Worm (Caenorhabditis elegans) whole organism, L4/young adult: ENCODE data around the gene alh-10.

Source experiments
- W03F9.2 ChIP-seq: fragments of 150-350 bp; optimal IDR thresholded peaks from 2 replicates; lab custom pipeline; 2014; ENCODE audit warnings: missing biosample characterization, missing genetic modification characterization
- dao-5 ChIP-seq: sonication (generic microtip); optimal IDR thresholded peaks from 2 replicates; lab custom pipeline; 2016; ENCODE audit warnings: missing genotype, missing genetic modification characterization, moderate library complexity, missing compliant biosample characterization
- him-1 ChIP-seq: sonication (generic microtip); optimal IDR thresholded peaks from 2 replicates; lab custom pipeline; 2016; ENCODE audit warnings: missing genotype, missing genetic modification reagents, missing genetic modification characterization, missing compliant biosample characterization

The alh-10 gene

DNA sequence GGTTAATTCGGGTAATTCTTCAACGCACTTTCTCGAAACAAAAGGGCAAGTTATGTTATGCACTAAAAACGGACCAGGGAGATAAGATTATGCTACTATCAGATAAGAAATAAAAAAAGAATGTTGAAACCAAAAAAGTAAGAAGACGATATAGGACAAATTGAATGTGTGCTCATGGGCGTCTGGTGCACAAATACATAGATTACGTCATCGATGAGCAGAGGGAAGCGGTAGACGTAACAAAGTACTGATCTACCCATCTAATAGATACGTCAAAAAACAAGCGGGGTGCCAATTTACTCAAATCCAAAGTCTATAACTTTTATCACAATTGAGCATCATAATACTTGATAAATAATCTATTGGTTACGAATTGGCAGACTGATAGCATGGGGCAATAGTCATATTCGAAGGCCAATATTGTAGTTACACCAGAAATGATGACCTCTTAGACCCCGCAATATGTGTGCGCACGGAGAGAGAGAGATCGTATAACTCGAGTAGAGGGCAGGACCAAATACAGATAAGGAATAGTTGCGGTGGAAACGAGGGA lies 8.6 kb upstream of the alh-10 start:
- no peak for TF ChIP-seq him-1 (tag; lab: Kevin White, UChicago)
- no peak for TF ChIP-seq W03F9.2 (tag; lab: Kevin White, UChicago)
- no peak for TF ChIP-seq dao-5 (tag; lab: Kevin White, UChicago)

DNA sequence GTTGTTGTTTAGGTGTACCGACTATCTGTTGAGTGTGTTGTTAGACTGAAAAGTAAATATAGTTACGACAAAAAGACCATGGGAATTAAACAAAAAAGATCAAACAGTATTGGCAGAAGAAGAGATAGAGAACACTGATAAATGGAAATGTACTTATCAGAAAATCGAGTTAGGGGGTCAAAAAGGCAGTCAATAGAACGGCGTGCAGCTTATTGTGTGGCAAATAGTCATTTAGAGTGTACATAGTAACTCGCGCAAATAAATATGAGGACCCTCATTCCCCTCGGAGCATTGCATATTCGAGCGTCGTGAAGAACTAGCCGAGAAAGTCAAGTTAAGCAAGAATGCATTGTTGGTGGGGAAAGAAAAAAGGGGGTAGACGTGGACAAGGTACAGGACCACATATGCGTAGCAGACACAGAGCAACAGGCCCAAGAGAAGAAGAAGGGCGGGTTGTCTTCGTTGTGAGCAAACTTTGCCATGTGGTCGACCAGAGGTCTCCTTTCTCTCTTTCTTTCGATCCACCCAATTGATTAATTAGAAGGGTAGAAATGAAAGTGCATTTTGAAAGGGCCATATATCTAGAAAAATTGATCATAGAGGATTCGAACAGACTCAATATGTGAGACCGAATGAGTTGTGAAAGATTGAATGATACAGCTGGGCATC lies 7.9 kb upstream of the alh-10 start, which contains the start of gene lam-2:
TSS of gene lam-2 (minus strand) at position 51 of the 669 bp plus-strand sequence.
- TF ChIP-seq W03F9.2 (tag; lab: Kevin White, UChicago), result no peak
- no peak for TF ChIP-seq dao-5 (tag; lab: Kevin White, UChicago)
- TF ChIP-seq him-1 (tag; lab: Kevin White, UChicago), result no peak

DNA sequence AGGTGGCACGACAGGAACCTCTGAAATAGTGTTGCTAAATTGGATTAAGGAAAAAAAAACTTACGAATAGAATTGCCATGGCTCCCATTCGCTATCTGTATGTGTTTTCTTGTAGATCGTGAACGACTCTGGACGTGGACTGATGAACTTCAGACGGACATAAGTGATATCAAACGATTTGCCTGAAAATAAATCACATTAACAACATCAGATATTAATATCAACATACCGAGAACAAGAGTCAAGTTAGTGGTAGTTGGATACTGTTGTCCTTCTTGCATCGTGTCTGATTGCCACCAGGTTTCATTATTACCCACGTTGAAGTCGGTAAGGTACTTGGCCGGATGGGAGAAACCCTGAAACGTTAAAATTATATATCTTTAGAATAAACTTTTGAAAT lies 6.2 kb upstream of the alh-10 start:
- TF ChIP-seq W03F9.2 (tag; lab: Kevin White, UChicago), result no peak
- no peak for TF ChIP-seq dao-5 (tag; lab: Kevin White, UChicago)
- no peak for TF ChIP-seq him-1 (tag; lab: Kevin White, UChicago)

DNA sequence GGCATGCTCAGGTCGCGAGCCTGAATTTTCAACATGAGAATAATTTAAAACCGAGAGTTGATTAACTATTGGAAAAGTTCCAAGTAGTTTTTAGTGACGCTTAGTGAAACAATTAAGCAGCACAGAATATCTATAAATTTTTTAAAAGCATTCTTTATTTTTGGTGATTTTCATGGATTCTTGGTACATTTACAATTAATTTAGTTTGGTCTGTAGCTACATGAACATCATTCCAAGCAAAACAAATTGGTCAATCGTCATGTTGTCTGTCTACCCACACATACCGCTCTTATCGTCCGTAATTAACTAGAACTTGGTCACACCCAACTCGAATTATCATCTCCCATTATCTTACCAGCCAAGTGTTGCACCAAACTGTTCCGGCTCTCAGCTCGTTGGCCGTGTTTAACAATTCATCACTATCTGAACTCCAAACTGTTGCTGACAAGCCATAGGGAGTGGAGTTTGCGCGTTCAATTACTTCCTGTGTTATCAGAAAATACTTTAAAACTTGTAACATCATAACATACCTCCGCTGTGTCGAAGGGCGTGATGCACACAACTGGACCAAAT lies 2.7 kb downstream of the alh-10 start:
- TF ChIP-seq dao-5 (tag; lab: Kevin White, UChicago), result no peak
- no peak for TF ChIP-seq him-1 (tag; lab: Kevin White, UChicago)
- no peak for TF ChIP-seq W03F9.2 (tag; lab: Kevin White, UChicago)

DNA sequence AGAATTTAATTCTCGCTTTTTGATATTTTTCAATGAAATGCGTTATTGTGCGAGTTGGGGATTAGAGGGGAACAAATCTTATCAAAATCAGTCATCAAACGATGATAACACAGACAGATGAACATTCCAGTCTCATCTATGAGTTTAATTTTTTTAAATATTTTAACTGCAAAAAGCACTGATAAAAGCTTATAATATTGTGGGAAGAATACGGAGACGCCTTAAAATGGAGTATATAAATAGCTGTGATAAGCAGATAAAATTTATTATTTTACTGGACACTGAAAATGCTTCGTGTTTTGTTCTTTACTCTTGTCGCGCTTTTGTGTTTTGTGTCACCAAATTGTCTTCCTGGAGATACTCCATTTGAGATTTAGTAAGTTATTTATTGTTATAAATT lies 3.8 kb downstream of the alh-10 start, which contains the start of gene clec-86:
TSS of gene clec-86 (plus strand) at position 262 of the 400 bp plus-strand sequence.
- TF ChIP-seq him-1 (tag; lab: Kevin White, UChicago), result no peak
- TF ChIP-seq W03F9.2 (tag; lab: Kevin White, UChicago), result no peak
- TF ChIP-seq dao-5 (tag; lab: Kevin White, UChicago), result no peak

DNA sequence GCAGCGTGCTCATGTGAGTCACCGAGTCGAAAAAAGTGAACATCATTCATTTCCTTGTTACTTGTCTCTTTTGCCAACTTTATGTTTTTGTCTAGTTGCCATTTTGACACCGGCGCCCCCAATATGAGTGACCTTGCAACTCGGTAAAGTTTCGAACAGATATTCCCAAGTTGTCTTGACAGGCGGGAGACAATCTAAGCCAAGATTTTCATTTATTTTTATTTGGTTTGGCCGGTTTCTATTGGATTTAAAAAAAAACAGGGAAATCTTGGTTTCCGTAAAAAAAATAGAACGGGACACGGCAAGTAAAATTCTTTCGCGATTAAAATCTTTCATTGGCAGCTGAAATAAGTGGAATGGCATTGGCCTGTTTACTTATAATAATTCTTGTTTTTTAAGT lies 12.2 kb downstream of the alh-10 start:
- no peak for TF ChIP-seq dao-5 (tag; lab: Kevin White, UChicago)
- no peak for TF ChIP-seq him-1 (tag; lab: Kevin White, UChicago)
- TF ChIP-seq W03F9.2 (tag; lab: Kevin White, UChicago), result no peak

DNA sequence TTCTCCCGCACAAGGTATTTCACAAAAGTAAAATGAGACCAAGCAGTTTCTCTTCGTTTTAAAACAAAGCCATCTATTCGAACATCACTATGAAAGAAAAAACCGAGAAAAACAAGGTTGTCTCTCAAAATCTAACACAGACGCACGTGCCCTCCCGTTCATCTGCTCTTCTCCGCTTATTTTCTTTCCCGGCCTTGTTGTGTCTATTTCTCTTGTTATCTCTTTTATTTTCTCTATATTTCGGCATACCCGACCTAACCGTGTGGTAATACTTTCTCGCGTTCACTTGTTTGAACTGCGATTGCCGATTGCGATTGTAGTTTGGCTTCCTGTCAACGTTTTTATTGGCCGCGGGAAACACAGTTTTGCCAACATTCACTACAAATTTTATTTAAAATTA lies 14.0 kb downstream of the alh-10 start:
- no peak for TF ChIP-seq dao-5 (tag; lab: Kevin White, UChicago)
- no peak for TF ChIP-seq him-1 (tag; lab: Kevin White, UChicago)
- TF ChIP-seq W03F9.2 (tag; lab: Kevin White, UChicago), result no peak

DNA sequence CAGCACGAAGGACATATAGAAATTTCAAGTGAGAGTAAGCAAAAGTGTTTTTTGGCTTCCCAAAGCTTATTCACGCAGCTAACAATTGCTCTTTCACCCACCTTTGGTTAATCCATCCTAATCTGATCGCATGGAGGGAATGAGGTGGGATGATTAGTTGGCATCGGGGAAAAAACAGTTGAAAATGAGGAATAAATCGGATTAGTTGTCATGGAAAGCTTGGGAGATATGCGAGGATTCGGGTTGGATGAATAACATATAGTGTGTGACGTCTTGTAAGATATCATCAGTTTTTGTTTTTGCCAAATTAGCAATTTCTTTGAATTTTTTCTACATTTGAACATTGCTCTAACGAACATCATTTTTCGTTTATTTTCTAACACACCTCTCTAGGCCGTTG lies 14.8 kb downstream of the alh-10 start:
- TF ChIP-seq dao-5 (tag; lab: Kevin White, UChicago) (no peak), him-1 (tag; lab: Kevin White, UChicago) (no peak), W03F9.2 (tag; lab: Kevin White, UChicago) (no peak)

DNA sequence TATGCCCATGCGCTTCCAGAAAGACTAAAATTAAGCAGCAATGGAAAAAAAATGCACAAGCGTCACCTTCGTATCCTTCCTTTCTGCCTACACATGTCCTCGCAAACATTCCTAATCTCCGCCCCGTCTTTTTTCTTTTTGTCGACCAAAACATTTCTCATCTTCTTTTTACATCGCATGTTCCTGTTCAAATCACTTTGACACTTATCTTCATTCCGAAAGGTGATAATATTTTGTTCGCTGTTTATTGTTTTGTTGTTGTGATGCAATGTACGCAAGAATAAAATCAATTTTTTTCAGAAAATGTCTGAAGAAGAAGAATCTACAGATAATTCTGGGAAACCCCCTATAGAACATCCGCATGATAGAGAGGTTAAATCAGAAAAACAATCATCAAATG lies 17.1 kb downstream of the alh-10 start, which contains the start of gene ist-1:
TSS of gene ist-1 (plus strand) at position 301 of the 400 bp plus-strand sequence.
- no peak for TF ChIP-seq dao-5 (tag; lab: Kevin White, UChicago)
- TF ChIP-seq him-1 (tag; lab: Kevin White, UChicago), result no peak
- TF ChIP-seq W03F9.2 (tag; lab: Kevin White, UChicago), result no peak

DNA sequence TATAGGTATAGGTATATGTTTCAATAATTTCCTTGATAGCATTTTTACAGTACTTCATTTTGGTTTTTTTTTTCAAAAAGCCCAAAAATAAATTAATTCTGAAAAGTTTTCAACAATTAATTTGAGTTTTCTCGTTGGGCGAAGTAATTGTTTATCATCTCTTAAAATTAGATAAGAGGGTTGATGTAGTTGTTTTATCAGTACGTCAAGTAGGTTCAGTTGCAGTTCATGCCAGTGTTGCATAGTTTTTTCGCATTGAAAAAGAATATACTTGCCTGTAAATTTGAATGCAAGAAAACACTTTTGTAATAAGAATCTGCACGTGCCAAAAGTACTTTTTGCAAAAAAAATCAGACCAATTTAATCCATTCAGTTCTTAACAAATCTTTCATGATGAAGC lies 18.3 kb downstream of the alh-10 start:
- TF ChIP-seq him-1 (tag; lab: Kevin White, UChicago), result no peak
- TF ChIP-seq W03F9.2 (tag; lab: Kevin White, UChicago), result no peak
- TF ChIP-seq dao-5 (tag; lab: Kevin White, UChicago), result no peak

DNA sequence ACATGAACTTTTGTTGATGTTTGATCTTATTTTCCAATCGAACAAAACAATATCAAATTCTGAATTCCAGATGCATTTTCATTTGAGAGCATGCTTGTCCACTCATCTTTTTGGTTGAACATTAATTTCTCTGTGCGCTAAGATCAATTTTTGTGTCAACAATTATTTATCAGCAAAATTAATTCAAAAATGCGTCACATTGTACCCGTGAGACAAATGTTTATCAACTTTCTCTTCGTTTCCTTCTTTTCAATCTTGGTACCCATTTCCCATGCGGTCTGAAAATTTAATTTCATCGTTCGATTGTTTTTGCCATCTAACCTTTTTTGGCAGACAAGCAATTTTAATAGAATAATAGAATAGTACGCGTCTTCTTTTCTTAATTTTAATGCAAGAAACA lies 19.4 kb downstream of the alh-10 start:
- TF ChIP-seq dao-5 (tag; lab: Kevin White, UChicago) (no peak), him-1 (tag; lab: Kevin White, UChicago) (no peak), W03F9.2 (tag; lab: Kevin White, UChicago) (no peak)

DNA sequence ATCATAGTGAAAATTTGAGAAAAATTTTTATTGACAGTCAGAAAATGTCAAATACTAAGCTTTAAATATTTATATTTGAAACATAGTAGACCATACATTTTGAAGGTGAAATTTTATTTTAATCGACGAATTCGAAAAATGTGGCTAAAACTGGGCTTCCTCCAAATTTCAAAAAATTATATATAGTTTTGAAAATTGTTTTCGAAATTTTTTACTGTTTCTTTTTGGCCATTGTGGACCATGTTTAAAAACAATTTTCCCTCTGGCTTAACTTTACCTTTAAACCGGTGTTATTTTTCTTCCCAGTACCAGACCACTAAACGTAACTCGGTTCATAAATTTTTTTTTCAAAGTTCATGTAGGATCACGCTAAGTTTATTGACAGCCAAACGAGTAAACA lies 20.8 kb downstream of the alh-10 start:
- no peak for TF ChIP-seq him-1 (tag; lab: Kevin White, UChicago)
- TF ChIP-seq dao-5 (tag; lab: Kevin White, UChicago), result no peak
- TF ChIP-seq W03F9.2 (tag; lab: Kevin White, UChicago), result no peak

DNA sequence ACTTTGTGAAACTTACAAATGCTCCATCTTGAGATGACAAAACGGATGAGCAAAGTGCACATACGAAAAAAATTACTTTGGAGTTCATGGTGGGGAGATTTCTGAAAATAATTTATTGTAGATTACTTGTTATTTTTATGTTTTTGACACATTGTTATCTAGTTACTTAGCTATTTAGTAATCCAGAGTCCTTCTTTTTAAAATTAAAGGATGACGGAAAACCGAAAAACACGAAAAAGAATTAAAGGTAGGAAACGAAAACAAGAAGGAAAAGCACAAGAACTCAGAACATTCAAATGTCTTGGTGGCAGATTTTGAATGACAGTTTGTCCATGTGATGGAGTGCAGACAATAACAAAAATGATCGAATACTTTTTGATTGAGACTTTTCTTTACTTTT lies 26.5 kb downstream of the alh-10 start, which contains the start of gene hen-1:
TSS of gene hen-1 (minus strand) at position 101 of the 400 bp plus-strand sequence.
- TF ChIP-seq dao-5 (tag; lab: Kevin White, UChicago) (no peak), him-1 (tag; lab: Kevin White, UChicago) (no peak), W03F9.2 (tag; lab: Kevin White, UChicago) (no peak)
